Worm (Caenorhabditis elegans) whole organism, late embryonic: ENCODE results near the gene srx-2.

ENCODE experiments used
- ceh-30 ChIP-seq: fragments of 150-350 bp; optimal IDR thresholded peaks from 2 replicates; lab custom pipeline; 2014; ENCODE audit warnings: missing biosample characterization, missing genetic modification characterization
- fkh-10 ChIP-seq: fragments of 150-350 bp; optimal IDR thresholded peaks from 2 replicates; lab custom pipeline; 2014; ENCODE audit warnings: missing biosample characterization, missing genetic modification reagents, missing genetic modification characterization
- pha-2 ChIP-seq: sonication (generic microtip); optimal IDR thresholded peaks from 2 replicates; lab custom pipeline; 2017; ENCODE audit warnings: mild to moderate bottlenecking, missing genetic modification characterization, missing compliant biosample characterization
- pqm-1 ChIP-seq: sonication (generic microtip); optimal IDR thresholded peaks from 2 replicates; lab custom pipeline; 2016; ENCODE audit warnings: missing genetic modification characterization, missing compliant biosample characterization
- rnt-1 ChIP-seq: sonication (generic microtip); optimal IDR thresholded peaks from 2 replicates; lab custom pipeline; 2016; ENCODE audit warnings: missing genetic modification characterization, missing compliant biosample characterization

DNA sequence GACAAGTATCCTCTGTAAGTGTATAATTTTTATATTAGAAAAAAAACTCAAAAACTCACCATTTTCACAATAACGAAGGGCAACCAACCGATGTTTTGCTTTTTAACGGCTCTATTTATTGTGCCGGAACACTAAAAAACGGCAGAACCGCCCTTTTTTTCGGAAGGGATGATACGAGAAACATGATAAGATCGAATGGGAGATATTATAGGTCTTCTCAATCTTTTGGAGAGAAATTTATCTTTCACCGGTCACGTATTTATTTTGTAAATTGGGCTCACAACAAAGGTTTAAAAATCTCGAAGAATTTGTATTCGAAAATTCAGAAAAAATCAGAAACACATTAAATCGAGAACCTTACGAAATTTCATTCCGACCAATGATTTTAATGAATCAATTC is 45.5 kb downstream of the srx-2 start, which contains the start of gene swm-1:
- no peak for TF ChIP-seq ceh-30 (tag; lab: Kevin White, UChicago)
- TF ChIP-seq fkh-10 = no peak
- no peak for TF ChIP-seq rnt-1 (tag; lab: Kevin White, UChicago)
- TF ChIP-seq pha-2 (tag; lab: Kevin White, UChicago) = no peak
- no peak for TF ChIP-seq pqm-1 (tag; lab: Kevin White, UChicago)
